Fruit fly (Drosophila melanogaster) whole organism, embryonic: Measurements from ENCODE around the gene CG32413.
A peak's percentile ranks its signal among the peaks of the same experiment; 100 is the strongest.

Experiments used
- Abd-B ChIP-seq: fragments of 200-800 bp; sonication (Bioruptor generic); optimal IDR thresholded peaks from 2 replicates; lab custom pipeline; 2018; ENCODE audit warnings: missing biosample characterization, mild to moderate bottlenecking, missing genetic modification characterization, moderate library complexity
- C15 ChIP-seq: fragments of 200-800 bp; sonication (Bioruptor generic); IDR thresholded peaks from 3 replicates; pipeline ENCODE4 v1.3.6; 2022; ENCODE audit warnings: missing biosample characterization, missing genetic modification characterization
- CG10209 ChIP-seq: fragments of 200-800 bp; sonication (Bioruptor generic); optimal IDR thresholded peaks from 3 replicates; lab custom pipeline; 2017; ENCODE audit warnings: missing biosample characterization, mild to moderate bottlenecking, missing genetic modification characterization, missing genetic modification reagents
- CG10959 ChIP-seq: fragments of 200-800 bp; sonication (Bioruptor generic); IDR thresholded peaks from 2 replicates; pipeline ENCODE4 v1.3.6; 2022; ENCODE audit warnings: missing biosample characterization, missing genetic modification characterization
- CG11456 ChIP-seq: fragments of 200-800 bp; sonication (Bioruptor generic); IDR thresholded peaks from 3 replicates; pipeline ENCODE4 v1.3.6; 2022; ENCODE audit warnings: missing biosample characterization, missing genetic modification characterization
- CG12236 ChIP-seq: fragments of 200-800 bp; sonication (Bioruptor generic); optimal IDR thresholded peaks from 2 replicates; lab custom pipeline; 2016; ENCODE audit warnings: missing biosample characterization, missing genetic modification characterization
- CG12391 ChIP-seq: fragments of 200-800 bp; sonication (Bioruptor generic); optimal IDR thresholded peaks from 3 replicates; lab custom pipeline; 2018; ENCODE audit warnings: missing biosample characterization, mild to moderate bottlenecking, missing genetic modification characterization, moderate library complexity
- CG12659 ChIP-seq: fragments of 200-800 bp; sonication (Bioruptor generic); optimal IDR thresholded peaks from 3 replicates; lab custom pipeline; 2017; ENCODE audit warnings: mild to moderate bottlenecking, missing biosample characterization, missing genetic modification reagents, missing genetic modification characterization
- CG14014 ChIP-seq: fragments of 200-800 bp; sonication (Bioruptor generic); IDR thresholded peaks from 2 replicates; pipeline ENCODE4 v1.3.6; 2022; ENCODE audit warnings: missing biosample characterization, missing genetic modification characterization
- CG1529 ChIP-seq: fragments of 200-800 bp; sonication (Bioruptor generic); optimal IDR thresholded peaks from 3 replicates; lab custom pipeline; 2018; ENCODE audit warnings: missing biosample characterization, missing genetic modification characterization
- CG1603 ChIP-seq: fragments of 200-800 bp; sonication (Bioruptor generic); optimal IDR thresholded peaks from 2 replicates; lab custom pipeline; 2019; ENCODE audit warnings: missing biosample characterization, mild to moderate bottlenecking, missing genetic modification characterization, moderate library complexity
- CG30403 ChIP-seq: fragments of 200-800 bp; sonication (Bioruptor generic); optimal IDR thresholded peaks from 3 replicates; lab custom pipeline; 2016; ENCODE audit warnings: missing biosample characterization, missing genetic modification characterization
- CG3065 ChIP-seq: fragments of 200-800 bp; sonication (Bioruptor generic); optimal IDR thresholded peaks from 2 replicates; lab custom pipeline; 2016; ENCODE audit warnings: missing biosample characterization, missing genetic modification characterization
- CG33557 ChIP-seq: fragments of 200-800 bp; sonication (Bioruptor generic); optimal IDR thresholded peaks from 2 replicates; lab custom pipeline; 2019; ENCODE audit warnings: missing biosample characterization, mild to moderate bottlenecking, missing genetic modification characterization, moderate library complexity
- CG4820 ChIP-seq: fragments of 200-800 bp; sonication (Bioruptor generic); optimal IDR thresholded peaks from 3 replicates; lab custom pipeline; 2016; ENCODE audit warnings: missing biosample characterization, missing genetic modification characterization
- CG5245 ChIP-seq: fragments of 200-800 bp; sonication (Bioruptor generic); optimal IDR thresholded peaks from 3 replicates; lab custom pipeline; 2016; ENCODE audit warnings: missing biosample characterization, missing genetic modification characterization
- CG7372 ChIP-seq: fragments of 200-800 bp; sonication (Bioruptor generic); IDR thresholded peaks from 2 replicates; pipeline ENCODE4 v1.3.6; 2022; ENCODE audit warnings: missing biosample characterization, missing genetic modification characterization
- CG7839 ChIP-seq: fragments of 200-800 bp; sonication (Bioruptor generic); optimal IDR thresholded peaks from 3 replicates; lab custom pipeline; 2018; ENCODE audit warnings: missing biosample characterization, mild to moderate bottlenecking, missing genetic modification characterization, moderate library complexity
- CG8765 ChIP-seq: fragments of 200-800 bp; sonication (Bioruptor generic); IDR thresholded peaks from 2 replicates; pipeline ENCODE4 v1.3.6; 2022; ENCODE audit warnings: missing biosample characterization, missing genetic modification characterization
- CG8924 ChIP-seq: fragments of 200-800 bp; optimal IDR thresholded peaks from 3 replicates; lab custom pipeline; 2019; ENCODE audit warnings: missing biosample characterization, mild to moderate bottlenecking, missing genetic modification characterization, moderate library complexity
- CG9215 ChIP-seq: fragments of 200-800 bp; sonication (Bioruptor generic); IDR thresholded peaks from 2 replicates; pipeline ENCODE4 v1.3.6; 2022; ENCODE audit warnings: missing biosample characterization, missing genetic modification characterization
- CG9609 ChIP-seq: fragments of 200-800 bp; sonication (Bioruptor generic); optimal IDR thresholded peaks from 3 replicates; lab custom pipeline; 2016; ENCODE audit warnings: missing biosample characterization, missing genetic modification characterization
- Camta ChIP-seq: fragments of 200-800 bp; sonication (Bioruptor generic); optimal IDR thresholded peaks from 2 replicates; lab custom pipeline; 2016; ENCODE audit warnings: missing biosample characterization, missing genetic modification characterization
- Dbx ChIP-seq: fragments of 200-800 bp; sonication (Bioruptor generic); IDR thresholded peaks from 3 replicates; pipeline ENCODE4 v1.3.6; 2022; ENCODE audit warnings: missing biosample characterization, missing genetic modification characterization
- Ets65A ChIP-seq: fragments of 200-800 bp; sonication (Bioruptor generic); peaks from one replicate; lab custom pipeline; 2016; ENCODE audit warnings: missing biosample characterization, missing genetic modification characterization
- Lhr ChIP-seq: fragments of 200-800 bp; sonication (Bioruptor generic); optimal IDR thresholded peaks from 3 replicates; lab custom pipeline; 2017; ENCODE audit warnings: mild to moderate bottlenecking, missing biosample characterization, missing genetic modification reagents, missing genetic modification characterization
- Med ChIP-seq: fragments of 200-800 bp; sonication (Bioruptor generic); peaks from one replicate; lab custom pipeline; 2016; ENCODE audit warnings: missing biosample characterization, missing genetic modification characterization, mild to moderate bottlenecking, inconsistent platforms, moderate library complexity
- NK7.1 ChIP-seq: fragments of 200-800 bp; sonication (Bioruptor generic); optimal IDR thresholded peaks from 3 replicates; lab custom pipeline; 2016; ENCODE audit warnings: missing biosample characterization, missing genetic modification characterization
- Neu2 ChIP-seq: fragments of 200-800 bp; sonication (Bioruptor generic); optimal IDR thresholded peaks from 3 replicates; lab custom pipeline; 2016; ENCODE audit warnings: missing biosample characterization, missing genetic modification characterization, borderline replicate concordance
- Sin3A ChIP-seq: fragments of >200 bp; optimal IDR thresholded peaks from 2 replicates; lab custom pipeline; 2018
- Ssrp ChIP-seq: fragments of 200-800 bp; sonication (Bioruptor generic); optimal IDR thresholded peaks from 2 replicates; lab custom pipeline; 2018; ENCODE audit warnings: missing biosample characterization, mild to moderate bottlenecking, missing genetic modification characterization, moderate library complexity
- Stat92E ChIP-seq, 3 experiments: fragments of >200 bp in 2 of 3; fragments of 200-800 bp in 1 of 3; sonication (Bioruptor generic) in 1 of 3; optimal IDR thresholded peaks; 2 replicates each; lab custom pipeline; 2017 to 2019; ENCODE audit warnings: missing biosample characterization in 3 of 3, missing genetic modification characterization in 3 of 3, mild to moderate bottlenecking in 1 of 3, moderate library complexity in 1 of 3
- TFAM ChIP-seq: fragments of 200-800 bp; sonication (Bioruptor generic); optimal IDR thresholded peaks from 2 replicates; lab custom pipeline; 2017; ENCODE audit warnings: missing biosample characterization, missing genetic modification characterization, inconsistent platforms
- br ChIP-seq: fragments of >200 bp; optimal IDR thresholded peaks from 2 replicates; lab custom pipeline; 2017
- cas ChIP-seq: fragments of 200-800 bp; sonication (Bioruptor generic); IDR thresholded peaks from 2 replicates; pipeline ENCODE4 v1.3.6; 2022; ENCODE audit warnings: missing biosample characterization, missing genetic modification characterization
- cato ChIP-seq: fragments of 200-800 bp; sonication (Bioruptor generic); optimal IDR thresholded peaks from 2 replicates; lab custom pipeline; 2016; ENCODE audit warnings: missing biosample characterization, missing genetic modification characterization, borderline replicate concordance
- dm ChIP-seq: fragments of 200-800 bp; sonication (Bioruptor generic); optimal IDR thresholded peaks from 3 replicates; lab custom pipeline; 2016; ENCODE audit warnings: missing biosample characterization, missing genetic modification characterization
- dmrt99B ChIP-seq: fragments of 200-800 bp; sonication (Bioruptor generic); optimal IDR thresholded peaks from 2 replicates; lab custom pipeline; 2018; ENCODE audit warnings: missing biosample characterization, mild to moderate bottlenecking, missing genetic modification characterization, moderate library complexity
- grau ChIP-seq: fragments of 200-800 bp; optimal IDR thresholded peaks from 3 replicates; lab custom pipeline; 2019; ENCODE audit warnings: missing biosample characterization, mild to moderate bottlenecking, missing genetic modification characterization, moderate library complexity
- gt ChIP-seq: fragments of 200-800 bp; sonication (Bioruptor generic); IDR thresholded peaks from 2 replicates; pipeline ENCODE4 v1.3.6; 2022; ENCODE audit warnings: missing biosample characterization, missing genetic modification characterization
- hth ChIP-seq: fragments of >200 bp; optimal IDR thresholded peaks from 2 replicates; lab custom pipeline; 2017; ENCODE audit warnings: inconsistent platforms
- inv ChIP-seq: fragments of 200-800 bp; sonication (Bioruptor generic); IDR thresholded peaks from 2 replicates; pipeline ENCODE4 v1.3.6; 2022; ENCODE audit warnings: missing biosample characterization, missing genetic modification characterization; ENCODE audit not compliant: partially characterized antibody
- mld ChIP-seq: fragments of 200-800 bp; sonication (Bioruptor generic); IDR thresholded peaks from 3 replicates; pipeline ENCODE4 v1.3.6; 2022; ENCODE audit warnings: missing biosample characterization, missing genetic modification characterization; ENCODE audit not compliant: partially characterized antibody
- nmo ChIP-seq: fragments of 200-800 bp; sonication (Bioruptor generic); optimal IDR thresholded peaks from 2 replicates; lab custom pipeline; 2018; ENCODE audit warnings: missing biosample characterization, mild to moderate bottlenecking, missing genetic modification characterization, moderate library complexity
- nom ChIP-seq: fragments of 200-800 bp; sonication (Bioruptor generic); optimal IDR thresholded peaks from 2 replicates; lab custom pipeline; 2017; ENCODE audit warnings: missing biosample characterization, missing genetic modification characterization, mild to moderate bottlenecking, moderate library complexity, missing genetic modification reagents
- prd ChIP-seq, 3 experiments: fragments of >200 bp in 2 of 3; fragments of 200-800 bp in 1 of 3; sonication (Bioruptor generic) in 1 of 3; optimal IDR thresholded peaks in 2 of 3; IDR thresholded peaks in 1 of 3; 2 replicates in 2 of 3; 3 replicates in 1 of 3; pipeline versions ENCODE4 v1.3.6 to Lab custom; 2017 to 2022; ENCODE audit warnings: missing biosample characterization in 1 of 3, missing genetic modification characterization in 1 of 3
- sd ChIP-seq: fragments of 200-800 bp; sonication (Bioruptor generic); optimal IDR thresholded peaks from 3 replicates; lab custom pipeline; 2018; ENCODE audit warnings: missing biosample characterization, mild to moderate bottlenecking, missing genetic modification characterization, moderate library complexity
- sob ChIP-seq: fragments of 200-800 bp; sonication (Bioruptor generic); IDR thresholded peaks from 2 replicates; pipeline ENCODE4 v1.3.6; 2022; ENCODE audit warnings: missing biosample characterization, missing genetic modification characterization
- stc ChIP-seq: fragments of 200-800 bp; sonication (Bioruptor generic); IDR thresholded peaks from 2 replicates; pipeline ENCODE4 v1.3.6; 2022; ENCODE audit warnings: missing biosample characterization, missing genetic modification characterization
- zen ChIP-seq: fragments of 200-800 bp; sonication (Bioruptor generic); optimal IDR thresholded peaks from 3 replicates; lab custom pipeline; 2018; ENCODE audit warnings: missing biosample characterization, mild to moderate bottlenecking, missing genetic modification characterization, moderate library complexity
- zfh1 ChIP-seq: fragments of 200-800 bp; sonication (Bioruptor generic); IDR thresholded peaks from 3 replicates; pipeline ENCODE4 v1.3.6; 2022; ENCODE audit warnings: missing biosample characterization, missing genetic modification characterization

CG32413 gene

DNA sequence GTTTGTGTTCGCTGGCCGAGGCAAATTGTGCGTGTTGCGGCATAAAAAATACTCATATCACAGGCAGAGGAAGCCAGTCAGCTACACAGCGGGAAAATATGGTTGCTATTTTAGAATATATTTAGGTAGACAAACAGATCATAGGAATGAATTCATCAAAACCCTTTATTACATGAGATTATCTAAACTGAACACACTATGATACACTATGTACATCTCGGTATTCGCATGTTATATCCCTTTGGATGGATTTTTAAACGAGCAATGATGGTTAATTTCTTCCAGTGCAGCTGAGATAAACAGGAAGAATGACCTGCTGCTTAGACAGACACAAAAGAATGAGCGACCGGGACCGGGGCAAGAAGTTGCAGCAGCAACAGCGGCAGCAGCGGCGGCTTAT is 46.9 kb downstream of the CG32413 start (continued):
- TF ChIP-seq CG9215 (no peak), Lhr (GFP tag; lab: Kevin White, UChicago) (no peak), TFAM (no peak), CG11456 (GFP tag; lab: Robert Waterston, UW) (no peak), C15 (GFP tag; lab: Robert Waterston, UW) (no peak), zfh1 (GFP tag; lab: Robert Waterston, UW) (peak; percentile 74), CG10959 (GFP tag; lab: Robert Waterston, UW) (peak; percentile 50), CG30403 (GFP tag; lab: Kevin White, UChicago) (no peak), CG1529 (no peak), CG12391 (tag; lab: Kevin White, UChicago) (peak; percentile 59), dm (GFP tag; lab: Kevin White, UChicago) (no peak), CG33557 (GFP tag; lab: Kevin White, UChicago) (peak; percentile 73), nom (no peak), Neu2 (GFP tag; lab: Kevin White, UChicago) (peak; percentile 29), CG14014 (GFP tag; lab: Robert Waterston, UW) (no peak), grau (tag; lab: Kevin White, UChicago) (peak; percentile 38), Ets65A (GFP tag; lab: Kevin White, UChicago) (peak; percentile 4), stc (GFP tag; lab: Robert Waterston, UW) (no peak), inv (GFP tag; lab: Robert Waterston, UW) (no peak), CG5245 (GFP tag; lab: Kevin White, UChicago) (peak; percentile 9), nmo (peak; percentile 46), cas (no peak), gt (GFP tag; lab: Robert Waterston, UW) (peak; percentile 22; the same call in 1 of the 2 replicates), CG12236 (GFP tag; lab: Kevin White, UChicago) (peak; percentile 37), dmrt99B (no peak), CG7839 (tag; lab: Kevin White, UChicago) (peak; percentile 45), Stat92E (GFP tag; optimal IDR thresholded peaks at IDR 0.05; lab: Kevin White, UChicago) (peak in 1 of 3 experiments; percentile 4), sob (no peak), CG12659 (GFP tag; lab: Kevin White, UChicago) (no peak), cato (GFP tag; lab: Kevin White, UChicago) (no peak), Camta (GFP tag; lab: Kevin White, UChicago) (peak; percentile 19), zen (tag; lab: Kevin White, UChicago) (peak; percentile 75), prd (optimal IDR thresholded peaks at IDR 0.05; lab: Kevin White, UChicago) (no peak), prd (GFP tag; IDR thresholded peaks at IDR 0.05; lab: Robert Waterston, UW) (peak; percentile 84; the same call in 2 of the 3 replicates), CG3065 (no peak), NK7.1 (GFP tag; lab: Kevin White, UChicago) (peak; percentile 14), CG9609 (GFP tag; lab: Kevin White, UChicago) (peak; percentile 10), CG1603 (tag; lab: Kevin White, UChicago) (peak; percentile 76), hth (no peak), mld (no peak), CG8924 (tag; lab: Kevin White, UChicago) (peak; percentile 68), CG7372 (no peak), Abd-B (GFP tag; lab: Kevin White, UChicago) (no peak), CG4820 (GFP tag; lab: Kevin White, UChicago) (peak; percentile 58), Med (peak; percentile 55), Sin3A (lab: Kevin White, UChicago) (no peak), CG10209 (GFP tag; lab: Kevin White, UChicago) (peak; percentile 36), CG8765 (GFP tag; lab: Robert Waterston, UW) (peak; percentile 81), Dbx (GFP tag; lab: Robert Waterston, UW) (no peak), Ssrp (tag; lab: Kevin White, UChicago) (peak; percentile 31), br (lab: Kevin White, UChicago) (no peak), sd (no peak)
